Worm (Caenorhabditis elegans) whole organism, midembryonic: ENCODE results near the gene C18H9.5.

ENCODE experiments used
- T22C8.4 ChIP-seq: fragments of 200-800 bp; sonication (Bioruptor generic); IDR thresholded peaks from 2 replicates; pipeline ENCODE4 v1.3.6; 2022; ENCODE audit warnings: missing genetic modification characterization, missing compliant biosample characterization
- cog-1 ChIP-seq: sonication (generic microtip); optimal IDR thresholded peaks from 2 replicates; lab custom pipeline; 2016; ENCODE audit warnings: missing genetic modification characterization, missing compliant biosample characterization
- flt-1 ChIP-seq: fragments of 200-800 bp; sonication (Bioruptor generic); IDR thresholded peaks from 2 replicates; pipeline ENCODE4 v1.3.6; 2022; ENCODE audit warnings: missing genetic modification characterization, missing compliant biosample characterization
- klf-2 ChIP-seq: fragments of 200-800 bp; sonication (Bioruptor generic); conservative IDR thresholded peaks from 2 replicates; pipeline ENCODE4 v1.3.6; 2022; ENCODE audit warnings: missing genetic modification reagents, missing genetic modification characterization, missing compliant biosample characterization
- med-1 ChIP-seq: sonication (generic microtip); optimal IDR thresholded peaks from 2 replicates; lab custom pipeline; 2017; ENCODE audit warnings: missing genetic modification characterization, mild to moderate bottlenecking, missing compliant biosample characterization, antibody characterized with exemption, missing genetic modification reagents; ENCODE audit not compliant: insufficient read depth
- tab-1 ChIP-seq: fragments of 200-800 bp; sonication (Bioruptor generic); IDR thresholded peaks from 2 replicates; pipeline ENCODE4 v1.3.6; 2022; ENCODE audit warnings: missing genetic modification characterization, missing compliant biosample characterization

DNA sequence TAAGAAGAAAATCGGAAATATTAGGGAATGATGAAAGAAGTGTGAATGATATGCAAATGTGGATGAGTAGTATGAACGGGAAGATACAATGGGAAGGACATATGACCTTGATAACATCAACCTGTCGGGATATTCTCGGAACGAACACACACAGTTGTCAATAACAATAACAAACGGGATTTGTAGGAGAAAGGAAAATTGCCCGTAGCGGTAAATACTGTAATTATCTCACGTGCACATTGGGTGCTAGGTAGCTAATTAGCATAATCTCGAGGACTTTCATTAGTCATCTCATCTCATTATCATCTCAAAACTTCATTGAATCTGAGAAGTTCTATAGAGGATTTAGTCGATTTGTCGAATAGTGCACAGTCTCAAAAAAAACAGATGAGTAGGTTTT, 17.6 kb upstream of the C18H9.5 start:
- TF ChIP-seq tab-1 (no peak), flt-1 (GFP tag; lab: Robert Waterston, UW) (no peak), T22C8.4 (GFP tag; lab: Robert Waterston, UW) (no peak), klf-2 (GFP tag; lab: Robert Waterston, UW) (no peak), cog-1 (tag; lab: Kevin White, UChicago) (no peak), med-1 (no peak)
